Worm (Caenorhabditis elegans): ENCODE measurements around the gene F38H12.5.

DNA sequence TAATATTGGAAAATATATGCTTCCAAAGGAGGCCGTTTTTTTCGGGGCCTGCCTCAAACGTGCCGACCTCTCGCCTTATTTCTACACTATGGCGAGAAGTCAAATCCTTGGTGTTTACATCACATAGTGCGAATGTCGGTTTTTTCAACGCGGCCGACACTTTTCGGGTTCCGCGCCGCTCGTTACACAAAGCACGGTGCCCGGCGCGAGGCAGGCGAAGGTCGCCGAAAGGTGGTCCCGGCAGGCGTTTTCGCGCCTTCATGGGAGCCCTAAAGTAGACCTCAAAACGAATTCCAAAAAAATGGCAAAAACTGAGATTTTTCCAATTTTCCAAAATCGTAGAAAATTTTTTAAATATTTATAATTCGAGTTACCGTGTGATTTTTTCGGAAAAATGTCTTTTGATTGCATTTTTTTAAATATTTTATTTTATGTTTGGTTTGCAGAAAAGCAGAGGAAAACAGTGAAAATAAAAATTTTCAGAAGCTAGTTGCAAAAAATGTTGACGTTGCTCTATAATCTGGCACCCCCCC lies 42.8 kb upstream of the F38H12.5 start, which contains the start of gene T05B4.12:
- TF ChIP-seq sea-2 (GFP tag; optimal IDR thresholded peaks at IDR 0.05): no peak
- TF ChIP-seq lsy-12 (tag; optimal IDR thresholded peaks at IDR 0.05): no peak
